Fruit fly (Drosophila melanogaster) whole organism: Measurements from ENCODE around the gene sti.

Experiments used
- pan ChIP-seq: fragments of >200 bp; optimal IDR thresholded peaks from 2 replicates; lab custom pipeline; 2017
- usp ChIP-seq: fragments of >200 bp; optimal IDR thresholded peaks from 2 replicates; lab custom pipeline; 2017; ENCODE audit warnings: missing biosample characterization, missing genetic modification characterization, mixed read lengths

DNA sequence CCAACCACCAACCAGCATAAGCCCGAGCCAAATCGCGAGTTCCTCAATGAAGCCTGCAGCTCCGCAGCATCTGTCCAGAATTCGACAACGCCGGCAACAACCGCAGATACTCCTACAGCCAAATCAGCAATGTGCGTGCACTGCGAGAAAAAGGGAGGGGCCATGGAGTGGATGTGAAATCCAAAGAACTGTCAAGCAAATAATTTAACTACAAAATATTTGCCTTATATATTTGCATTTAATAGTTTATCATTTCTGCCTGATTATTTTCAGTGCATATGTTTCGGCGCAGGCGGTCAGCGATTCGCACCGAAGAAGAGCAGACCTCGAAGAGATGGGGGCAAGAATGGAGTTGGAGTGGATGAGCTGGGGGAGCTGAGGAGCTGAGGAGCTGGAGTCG lies 37.1 kb upstream of the sti start:
- TF ChIP-seq usp (no peak), pan (lab: Kevin White, UChicago) (no peak)
